Fruit fly (Drosophila melanogaster): ENCODE results near the gene CG13887.

CG13887 gene

DNA sequence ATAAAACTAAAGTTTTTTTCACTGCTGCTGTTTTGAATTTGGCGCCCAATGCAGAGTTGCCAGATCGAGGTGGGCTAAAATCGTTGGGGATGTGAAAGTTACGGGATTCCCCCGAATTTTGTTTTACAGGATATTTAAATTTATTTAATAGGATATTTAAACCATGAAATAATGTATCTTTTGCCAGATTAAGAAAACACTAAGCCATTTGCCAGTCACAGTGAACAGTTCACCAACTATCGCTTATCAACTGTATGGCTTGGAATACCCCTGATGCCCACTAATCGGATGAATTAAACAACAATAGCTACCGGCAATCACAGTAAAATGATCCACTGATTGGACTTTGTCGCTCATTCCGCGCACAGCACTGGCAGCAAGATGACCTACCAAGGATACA is 13.4 kb downstream of the CG13887 start, which contains the start of gene Dci (continued):
- TF ChIP-seq D19A (tag; optimal IDR thresholded peaks at IDR 0.05) (no peak), Jarid2 (GFP tag; optimal IDR thresholded peaks at IDR 0.05) (no peak), CG9727 (GFP tag; optimal IDR thresholded peaks at IDR 0.05) (peak; percentile 79), sob (GFP tag; IDR thresholded peaks at IDR 0.05) (peak; percentile 79), B-H1 (GFP tag; IDR thresholded peaks at IDR 0.05) (peak; percentile 49; the same call in 2 of the 3 replicates), fd3F (GFP tag; optimal IDR thresholded peaks at IDR 0.05) (peak; percentile 22), Dref (GFP tag; IDR thresholded peaks at IDR 0.05) (peak; percentile 47), CG12071 (GFP tag; optimal IDR thresholded peaks at IDR 0.05) (no peak), dan (GFP tag; IDR thresholded peaks at IDR 0.05) (0 out of 2 replicates have a peak, but pooled peaks have one; percentile 43), wek (GFP tag; optimal IDR thresholded peaks at IDR 0.05) (peak; percentile 97), gcm (GFP tag; optimal IDR thresholded peaks at IDR 0.05) (no peak), CG14860 (GFP tag; IDR thresholded peaks at IDR 0.05; ENCODE audit: partially characterized antibody) (peak; percentile 74; the same call in 2 of the 3 replicates), CG7786 (GFP tag; optimal IDR thresholded peaks at IDR 0.05) (peak; percentile 66), Hmx (GFP tag; optimal IDR thresholded peaks at IDR 0.05) (no peak), CG33213 (GFP tag; optimal IDR thresholded peaks at IDR 0.05) (peak; percentile 55), ci (GFP tag; IDR thresholded peaks at IDR 0.05) (peak; percentile 81), ash1 (GFP tag; optimal IDR thresholded peaks at IDR 0.05) (no peak), Opbp (GFP tag; IDR thresholded peaks at IDR 0.05; ENCODE audit: partially characterized antibody) (peak; percentile 75; the same call in 2 of the 3 replicates), pfk (GFP tag; optimal IDR thresholded peaks at IDR 0.05) (no peak), CG9437 (GFP tag; optimal IDR thresholded peaks at IDR 0.05) (peak; percentile 19), CG13624 (GFP tag; optimal IDR thresholded peaks at IDR 0.05) (peak; percentile 71), PHDP (tag; optimal IDR thresholded peaks at IDR 0.05) (no peak), CG12659 (GFP tag; optimal IDR thresholded peaks at IDR 0.05) (peak; percentile 65), row (GFP tag; IDR thresholded peaks at IDR 0.05) (peak; percentile 96), corto (GFP tag; optimal IDR thresholded peaks at IDR 0.05) (no peak), CG3163 (GFP tag; optimal IDR thresholded peaks at IDR 0.05) (peak; percentile 1), CG4854 (GFP tag; optimal IDR thresholded peaks at IDR 0.05) (no peak), Dip2 (GFP tag; IDR thresholded peaks at IDR 0.05) (no peak), CG9876 (GFP tag; optimal IDR thresholded peaks at IDR 0.05) (peak; percentile 26), tap (tag; optimal IDR thresholded peaks at IDR 0.05) (no peak), CG12744 (GFP tag; optimal IDR thresholded peaks at IDR 0.05) (peak; percentile 38), sug (tag; optimal IDR thresholded peaks at IDR 0.05) (no peak), slbo (GFP tag; IDR thresholded peaks at IDR 0.05) (peak; percentile 93), Doc3 (GFP tag; IDR thresholded peaks at IDR 0.05; ENCODE audit: partially characterized antibody) (peak; percentile 92), h (optimal IDR thresholded peaks at IDR 0.05) (no peak), Taf1 (GFP tag; IDR thresholded peaks at IDR 0.05) (peak; percentile 50; the same call in 1 of the 2 replicates), Dek (tag; optimal IDR thresholded peaks at IDR 0.05) (peak; percentile 16), Eip74EF (GFP tag; optimal IDR thresholded peaks at IDR 0.05) (no peak), Blimp-1 (GFP tag; optimal IDR thresholded peaks at IDR 0.05) (no peak), CG14050 (GFP tag; IDR thresholded peaks at IDR 0.05) (peak; percentile 53; the same call in 2 of the 3 replicates), CG10267 (tag; optimal IDR thresholded peaks at IDR 0.05) (peak; percentile 73), lola (GFP tag; optimal IDR thresholded peaks at IDR 0.05) (peak in 1 of 3 experiments; percentile 64), insv (GFP tag; optimal IDR thresholded peaks at IDR 0.05) (peak in 1 of 2 experiments; percentile 64), gfzf (GFP tag; optimal IDR thresholded peaks at IDR 0.05) (no peak), onecut (GFP tag; IDR thresholded peaks at IDR 0.05) (peak; percentile 9; the same call in 1 of the 2 replicates), CG5180 (GFP tag; optimal IDR thresholded peaks at IDR 0.05) (no peak), croc (GFP tag; conservative IDR thresholded peaks at IDR 0.05) (no peak; the same call in 1 of the 3 replicates), salm (tag; optimal IDR thresholded peaks at IDR 0.05) (no peak), Sry-δ (GFP tag; optimal IDR thresholded peaks at IDR 0.05) (peak; percentile 74), seq (GFP tag; IDR thresholded peaks at IDR 0.05) (peak; percentile 57)
